Worm (Caenorhabditis elegans) whole organism, mixed stage, embryonic: ENCODE results near the gene grl-23.

Experiments used
- ceh-39 ChIP-seq: fragments of 150-350 bp; optimal IDR thresholded peaks from 2 replicates; lab custom pipeline; 2014; ENCODE audit warnings: missing biosample characterization, missing genetic modification characterization
- ceh-83 ChIP-seq: fragments of 200-800 bp; sonication (Bioruptor generic); optimal IDR thresholded peaks from 2 replicates; lab custom pipeline; 2018; ENCODE audit warnings: mild to moderate bottlenecking, missing genetic modification characterization, missing compliant biosample characterization
- elt-3 ChIP-seq: fragments of 150-350 bp; optimal IDR thresholded peaks from 2 replicates; lab custom pipeline; 2014; ENCODE audit warnings: missing biosample characterization, missing genetic modification characterization
- hlh-1 ChIP-seq: fragments of 150-350 bp; optimal IDR thresholded peaks from 2 replicates; lab custom pipeline; 2014; ENCODE audit warnings: missing biosample characterization, missing genetic modification reagents, missing genetic modification characterization
- lin-13 ChIP-seq: fragments of 150-350 bp; optimal IDR thresholded peaks from 2 replicates; lab custom pipeline; 2014; ENCODE audit warnings: missing biosample characterization, missing genetic modification characterization
- lsy-2 ChIP-seq: fragments of 150-350 bp; optimal IDR thresholded peaks from 2 replicates; lab custom pipeline; 2014; ENCODE audit warnings: missing biosample characterization, missing genetic modification characterization
- nhr-237 ChIP-seq: fragments of 150-350 bp; optimal IDR thresholded peaks from 2 replicates; lab custom pipeline; 2014; ENCODE audit warnings: missing biosample characterization, missing genetic modification characterization
- nhr-76 ChIP-seq: sonication (generic microtip); optimal IDR thresholded peaks from 2 replicates; lab custom pipeline; 2017; ENCODE audit warnings: missing biosample characterization, missing genetic modification characterization
- snpc-4 ChIP-seq: fragments of 150-350 bp; optimal IDR thresholded peaks from 2 replicates; lab custom pipeline; 2014; ENCODE audit warnings: missing biosample characterization, missing genetic modification characterization
- unc-39 ChIP-seq: fragments of 150-350 bp; optimal IDR thresholded peaks from 2 replicates; lab custom pipeline; 2014; ENCODE audit warnings: missing biosample characterization, missing genetic modification characterization
- unc-62 ChIP-seq: fragments of 150-350 bp; optimal IDR thresholded peaks from 2 replicates; lab custom pipeline; 2014; ENCODE audit warnings: missing biosample characterization, missing genetic modification reagents, missing genetic modification characterization

DNA sequence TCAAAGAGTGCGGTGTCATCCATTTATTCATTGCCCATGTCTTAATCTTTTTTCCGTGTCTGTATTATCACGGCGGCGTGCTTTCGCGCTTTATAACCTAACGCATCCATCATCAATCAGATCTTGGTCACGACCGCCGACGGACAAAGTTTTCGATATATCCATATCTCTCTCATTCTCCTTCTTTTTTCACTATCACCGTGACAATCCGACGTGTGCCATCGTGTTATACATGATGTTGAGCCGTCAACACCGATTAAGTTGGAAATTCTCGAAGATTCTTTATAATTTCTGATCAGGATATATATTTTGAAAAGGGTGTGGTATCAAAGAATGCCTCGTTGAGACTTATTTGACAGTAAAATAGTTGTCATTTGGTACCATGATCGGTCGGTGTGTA lies 19.8 kb downstream of the grl-23 start:
- TF ChIP-seq lsy-2 (tag; lab: Kevin White, UChicago) (no peak), nhr-237 (no peak), nhr-76 (no peak), hlh-1 (tag; lab: Kevin White, UChicago) (no peak), snpc-4 (tag; lab: Kevin White, UChicago) (no peak), ceh-39 (no peak), unc-62 (GFP tag; lab: Kevin White, UChicago) (no peak), elt-3 (tag; lab: Kevin White, UChicago) (no peak), lin-13 (tag; lab: Kevin White, UChicago) (no peak), unc-39 (no peak), ceh-83 (GFP tag; lab: Kevin White, UChicago) (no peak)
